Fruit fly (Drosophila melanogaster): ENCODE data around the gene Pfdn5.

Gene Pfdn5

DNA sequence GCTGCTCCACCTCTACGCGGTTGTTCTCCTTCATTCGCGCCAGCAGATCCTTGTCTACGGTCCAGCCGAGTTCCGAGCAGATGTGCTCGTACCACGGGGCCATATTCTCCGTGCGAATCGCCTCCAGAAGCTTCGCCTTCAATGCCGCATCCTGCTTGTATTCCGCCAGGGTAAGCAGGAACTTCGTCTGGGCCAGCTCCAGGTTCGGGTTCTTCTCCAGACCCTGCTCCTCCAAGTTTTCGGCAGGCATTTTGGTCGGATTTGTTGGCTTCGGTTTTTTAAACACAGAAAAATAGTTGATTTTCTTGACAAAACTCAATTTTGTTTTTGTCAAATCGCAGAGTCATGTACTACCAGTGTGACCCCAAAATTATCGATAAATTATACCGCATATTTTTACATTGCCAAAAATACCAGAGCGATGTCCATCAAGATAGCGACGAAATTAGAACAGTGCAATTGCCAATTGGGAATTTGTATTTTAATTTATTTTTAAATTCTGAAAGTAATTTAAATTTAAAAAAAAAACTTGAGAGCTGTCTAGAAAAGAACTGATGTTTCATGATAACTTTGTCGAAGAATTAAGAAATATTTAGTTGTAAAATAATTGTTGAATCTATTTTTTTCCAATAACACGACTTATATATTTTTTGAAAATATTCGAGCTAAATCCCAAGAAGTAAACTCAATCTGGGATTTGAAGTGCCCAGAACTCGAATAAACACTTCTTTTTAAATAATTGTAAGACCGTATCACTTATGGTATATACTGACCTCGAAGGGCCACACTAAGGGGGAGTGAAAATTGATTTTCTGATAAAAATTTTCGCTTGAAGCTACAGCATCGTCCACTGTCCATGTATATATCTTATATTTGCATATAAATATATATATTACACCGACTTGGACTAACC lies 24.9 kb upstream of the Pfdn5 start, which contains the start of the genes Rpn7 and AP-2mu (continued):
- TF ChIP-seq Xbp1 (GFP tag; optimal IDR thresholded peaks at IDR 0.05) (peak; percentile 30), onecut (GFP tag; IDR thresholded peaks at IDR 0.05) (peak; percentile 85), CG2120 (GFP tag; optimal IDR thresholded peaks at IDR 0.05) (peak; percentile 28), Med (GFP tag) (peak; percentile 54), pum (GFP tag; optimal IDR thresholded peaks at IDR 0.05) (no peak), ind (GFP tag; optimal IDR thresholded peaks at IDR 0.05) (peak; percentile 19), crp (GFP tag; optimal IDR thresholded peaks at IDR 0.05) (peak in 1 of 2 experiments; percentile 25), CG12659 (GFP tag; optimal IDR thresholded peaks at IDR 0.05) (peak; percentile 70), MESR4 (GFP tag; optimal IDR thresholded peaks at IDR 0.05) (peak; percentile 57), gfzf (GFP tag; optimal IDR thresholded peaks at IDR 0.05) (peak; percentile 64), CG2889 (GFP tag; IDR thresholded peaks at IDR 0.05) (no peak), CG8924 (tag; optimal IDR thresholded peaks at IDR 0.05) (peak; percentile 18), pzg (GFP tag; optimal IDR thresholded peaks at IDR 0.05) (peak; percentile 52), CG34224 (GFP tag; IDR thresholded peaks at IDR 0.05; ENCODE audit: partially characterized antibody) (no peak), HmgZ (tag; optimal IDR thresholded peaks at IDR 0.05) (no peak), CG30020 (tag; optimal IDR thresholded peaks at IDR 0.05) (peak; percentile 82), CG12391 (tag; optimal IDR thresholded peaks at IDR 0.05) (peak; percentile 66), Lhr (GFP tag; optimal IDR thresholded peaks at IDR 0.05) (peak; percentile 16), CG15514 (GFP tag; optimal IDR thresholded peaks at IDR 0.05) (no peak), az2 (GFP tag; optimal IDR thresholded peaks at IDR 0.05) (peak; percentile 23), Nf-YC (tag; optimal IDR thresholded peaks at IDR 0.05) (peak; percentile 9), slbo (GFP tag; IDR thresholded peaks at IDR 0.05) (peak; percentile 11; the same call in 1 of the 2 replicates), CG1603 (tag; optimal IDR thresholded peaks at IDR 0.05) (peak; percentile 96), CG11093 (GFP tag; IDR thresholded peaks at IDR 0.05) (no peak), Dll (GFP tag; IDR thresholded peaks at IDR 0.05; ENCODE audit: partially characterized antibody) (no peak), sens-2 (GFP tag; IDR thresholded peaks at IDR 0.05) (no peak), sens (GFP tag) (peak; percentile 78), CG7839 (tag; optimal IDR thresholded peaks at IDR 0.05) (peak; percentile 28), CG2712 (tag; optimal IDR thresholded peaks at IDR 0.05) (peak; percentile 50), CG9797 (GFP tag; optimal IDR thresholded peaks at IDR 0.05) (peak; percentile 75), caup (GFP tag; optimal IDR thresholded peaks at IDR 0.05; ENCODE audit: severe bottlenecking) (no peak), CG13775 (GFP tag; optimal IDR thresholded peaks at IDR 0.05) (peak; percentile 4), CG16813 (GFP tag; IDR thresholded peaks at IDR 0.05; ENCODE audit: partially characterized antibody) (no peak), CG17829 (tag; optimal IDR thresholded peaks at IDR 0.05) (peak; percentile 17), CG15601 (tag; optimal IDR thresholded peaks at IDR 0.05) (peak; percentile 4), trem (tag; optimal IDR thresholded peaks at IDR 0.05) (peak; percentile 21), stwl (tag; optimal IDR thresholded peaks at IDR 0.05) (peak; percentile 54), Dek (tag; optimal IDR thresholded peaks at IDR 0.05) (peak; percentile 29), CG9727 (GFP tag; optimal IDR thresholded peaks at IDR 0.05) (peak; percentile 19)

All from whole organism, embryonic.